Worm (Caenorhabditis elegans) whole organism, mixed stage, embryonic: ENCODE results near the gene ecps-2.

Experiments used
- M03D4.4 ChIP-seq: sonication (generic microtip); optimal IDR thresholded peaks from 2 replicates; lab custom pipeline; 2017; ENCODE audit warnings: mild to moderate bottlenecking, missing genetic modification characterization, missing compliant biosample characterization
- bed-3 ChIP-seq: fragments of 200-800 bp; sonication (Bioruptor generic); optimal IDR thresholded peaks from 3 replicates; lab custom pipeline; 2018; ENCODE audit warnings: mild to moderate bottlenecking, missing genetic modification characterization, moderate library complexity, missing compliant biosample characterization
- blmp-1 ChIP-seq: fragments of 150-350 bp; optimal IDR thresholded peaks from 2 replicates; lab custom pipeline; 2014; ENCODE audit warnings: missing biosample characterization, missing genetic modification characterization
- ceh-39 ChIP-seq: fragments of 150-350 bp; optimal IDR thresholded peaks from 2 replicates; lab custom pipeline; 2014; ENCODE audit warnings: missing biosample characterization, missing genetic modification characterization
- ceh-43 ChIP-seq: fragments of 200-800 bp; sonication (Bioruptor generic); optimal IDR thresholded peaks from 2 replicates; lab custom pipeline; 2018; ENCODE audit warnings: mild to moderate bottlenecking, missing genetic modification characterization, moderate library complexity, missing compliant biosample characterization
- ceh-83 ChIP-seq: fragments of 200-800 bp; sonication (Bioruptor generic); optimal IDR thresholded peaks from 2 replicates; lab custom pipeline; 2018; ENCODE audit warnings: mild to moderate bottlenecking, missing genetic modification characterization, missing compliant biosample characterization
- ces-1 ChIP-seq: fragments of 150-350 bp; optimal IDR thresholded peaks from 2 replicates; lab custom pipeline; 2014; ENCODE audit warnings: missing biosample characterization, missing genetic modification reagents, missing genetic modification characterization
- cnd-1 ChIP-seq: fragments of 200-800 bp; sonication (Bioruptor generic); optimal IDR thresholded peaks from 2 replicates; lab custom pipeline; 2018; ENCODE audit warnings: mild to moderate bottlenecking, missing genetic modification characterization, missing compliant biosample characterization
- drap-1 ChIP-seq: fragments of 200-800 bp; sonication (Bioruptor generic); optimal IDR thresholded peaks from 3 replicates; lab custom pipeline; 2018; ENCODE audit warnings: mild to moderate bottlenecking, missing genetic modification characterization, missing compliant biosample characterization
- elt-1 ChIP-seq: sonication (generic microtip); optimal IDR thresholded peaks from 2 replicates; lab custom pipeline; 2017; ENCODE audit warnings: missing genetic modification characterization, mild to moderate bottlenecking, missing compliant biosample characterization, antibody characterized with exemption, moderate library complexity, borderline replicate concordance; ENCODE audit not compliant: insufficient read depth
- elt-3 ChIP-seq: fragments of 150-350 bp; optimal IDR thresholded peaks from 2 replicates; lab custom pipeline; 2014; ENCODE audit warnings: missing biosample characterization, missing genetic modification characterization
- flh-1 ChIP-seq: fragments of 200-800 bp; sonication (Bioruptor generic); optimal IDR thresholded peaks from 2 replicates; lab custom pipeline; 2018; ENCODE audit warnings: mild to moderate bottlenecking, missing genetic modification characterization, moderate library complexity, missing compliant biosample characterization
- ham-2 ChIP-seq: fragments of 200-800 bp; sonication (Bioruptor generic); optimal IDR thresholded peaks from 2 replicates; lab custom pipeline; 2018; ENCODE audit warnings: mild to moderate bottlenecking, missing genetic modification characterization, missing compliant biosample characterization
- hlh-1 ChIP-seq: fragments of 150-350 bp; optimal IDR thresholded peaks from 2 replicates; lab custom pipeline; 2014; ENCODE audit warnings: missing biosample characterization, missing genetic modification reagents, missing genetic modification characterization
- lin-13 ChIP-seq: fragments of 150-350 bp; optimal IDR thresholded peaks from 2 replicates; lab custom pipeline; 2014; ENCODE audit warnings: missing biosample characterization, missing genetic modification characterization
- lin-32 ChIP-seq: fragments of 200-800 bp; sonication (Bioruptor generic); optimal IDR thresholded peaks from 2 replicates; lab custom pipeline; 2018; ENCODE audit warnings: mild to moderate bottlenecking, missing genetic modification characterization, missing compliant biosample characterization
- lsy-2 ChIP-seq: fragments of 150-350 bp; optimal IDR thresholded peaks from 2 replicates; lab custom pipeline; 2014; ENCODE audit warnings: missing biosample characterization, missing genetic modification characterization
- mab-5 ChIP-seq: fragments of 150-350 bp; optimal IDR thresholded peaks from 2 replicates; lab custom pipeline; 2014; ENCODE audit warnings: missing biosample characterization, missing genetic modification characterization
- mep-1 ChIP-seq: fragments of 150-350 bp; optimal IDR thresholded peaks from 2 replicates; lab custom pipeline; 2017; ENCODE audit warnings: missing biosample characterization, missing genetic modification reagents, missing genetic modification characterization, inconsistent platforms
- mls-2 ChIP-seq: sonication (generic microtip); optimal IDR thresholded peaks from 2 replicates; lab custom pipeline; 2016; ENCODE audit warnings: mild to moderate bottlenecking, missing genetic modification characterization, moderate library complexity, missing compliant biosample characterization
- nhr-12 ChIP-seq: fragments of 150-350 bp; optimal IDR thresholded peaks from 2 replicates; lab custom pipeline; 2014; ENCODE audit warnings: missing biosample characterization, missing genetic modification characterization
- nhr-2 ChIP-seq: fragments of 150-350 bp; optimal IDR thresholded peaks from 2 replicates; lab custom pipeline; 2014; ENCODE audit warnings: missing biosample characterization, missing genetic modification characterization
- nhr-237 ChIP-seq: fragments of 150-350 bp; optimal IDR thresholded peaks from 2 replicates; lab custom pipeline; 2014; ENCODE audit warnings: missing biosample characterization, missing genetic modification characterization
- nhr-28 ChIP-seq: fragments of 150-350 bp; optimal IDR thresholded peaks from 2 replicates; lab custom pipeline; 2014; ENCODE audit warnings: missing biosample characterization, missing genetic modification characterization
- nhr-76 ChIP-seq: sonication (generic microtip); optimal IDR thresholded peaks from 2 replicates; lab custom pipeline; 2017; ENCODE audit warnings: missing biosample characterization, missing genetic modification characterization
- pha-4 ChIP-seq: fragments of 150-350 bp; optimal IDR thresholded peaks from 2 replicates; lab custom pipeline; 2018; ENCODE audit warnings: missing biosample characterization, missing genetic modification reagents, missing genetic modification characterization
- sem-2 ChIP-seq: fragments of 200-800 bp; sonication (Bioruptor generic); optimal IDR thresholded peaks from 2 replicates; lab custom pipeline; 2018; ENCODE audit warnings: mild to moderate bottlenecking, missing genetic modification characterization, missing compliant biosample characterization
- snpc-4 ChIP-seq: fragments of 150-350 bp; optimal IDR thresholded peaks from 2 replicates; lab custom pipeline; 2014; ENCODE audit warnings: missing biosample characterization, missing genetic modification characterization
- sptf-1 ChIP-seq: sonication (generic microtip); optimal IDR thresholded peaks from 2 replicates; lab custom pipeline; 2017; ENCODE audit warnings: mild to moderate bottlenecking, missing genetic modification characterization, moderate library complexity, missing compliant biosample characterization
- tbx-8 ChIP-seq: fragments of 200-800 bp; sonication (Bioruptor generic); optimal IDR thresholded peaks from 2 replicates; lab custom pipeline; 2018; ENCODE audit warnings: mild to moderate bottlenecking, missing genetic modification characterization, moderate library complexity, missing compliant biosample characterization
- unc-120 ChIP-seq: sonication (generic microtip); optimal IDR thresholded peaks from 2 replicates; lab custom pipeline; 2017; ENCODE audit warnings: missing genetic modification characterization, missing compliant biosample characterization; ENCODE audit not compliant: poor library complexity, severe bottlenecking
- unc-39 ChIP-seq: fragments of 150-350 bp; optimal IDR thresholded peaks from 2 replicates; lab custom pipeline; 2014; ENCODE audit warnings: missing biosample characterization, missing genetic modification characterization
- unc-62 ChIP-seq: fragments of 150-350 bp; optimal IDR thresholded peaks from 2 replicates; lab custom pipeline; 2014; ENCODE audit warnings: missing biosample characterization, missing genetic modification reagents, missing genetic modification characterization
- zip-8 ChIP-seq: fragments of 150-350 bp; optimal IDR thresholded peaks from 2 replicates; lab custom pipeline; 2014; ENCODE audit warnings: missing biosample characterization, missing genetic modification characterization
- ztf-11 ChIP-seq: fragments of 150-350 bp; optimal IDR thresholded peaks from 2 replicates; lab custom pipeline; 2014; ENCODE audit warnings: missing biosample characterization, missing genetic modification characterization

Gene ecps-2

DNA sequence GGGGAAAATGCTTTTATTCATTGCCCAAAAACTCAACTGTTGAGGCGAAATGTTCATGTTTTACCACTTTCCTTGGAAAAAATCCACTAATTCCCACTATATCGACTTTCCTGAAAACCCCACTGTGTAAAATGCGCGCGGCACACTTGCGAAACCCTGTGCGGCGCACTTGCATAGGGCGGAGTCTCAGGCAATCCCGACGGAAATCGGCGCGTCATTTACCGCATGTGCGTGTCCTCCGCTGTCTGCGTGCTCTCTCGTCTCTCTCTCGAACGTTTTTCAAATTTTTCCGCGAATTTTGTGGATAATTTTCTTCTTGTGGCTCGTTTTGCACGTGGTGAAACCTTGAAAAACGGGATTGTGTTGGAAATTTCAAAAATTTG is 18.3 kb downstream of the ecps-2 start, which contains the start of gene atx-2:
TSS of gene atx-2 (plus strand) at position 226 of the 383 bp plus-strand sequence.
- TF ChIP-seq unc-62 (GFP tag; lab: Kevin White, UChicago) (peak; percentile 81), zip-8 (no peak), flh-1 (peak; percentile 93), nhr-237 (tag; lab: Kevin White, UChicago) (peak; percentile 66), lin-13 (tag; lab: Kevin White, UChicago) (peak; percentile 95), nhr-76 (tag; lab: Kevin White, UChicago) (peak; percentile 98), blmp-1 (tag; lab: Kevin White, UChicago) (peak; percentile 91), ztf-11 (tag; lab: Kevin White, UChicago) (peak; percentile 100), lin-32 (GFP tag; lab: Kevin White, UChicago) (peak; percentile 97), unc-120 (tag; lab: Kevin White, UChicago) (peak; percentile 98), snpc-4 (tag; lab: Kevin White, UChicago) (no peak), tbx-8 (GFP tag; lab: Kevin White, UChicago) (peak; percentile 90), sptf-1 (tag; lab: Kevin White, UChicago) (peak; percentile 99), drap-1 (GFP tag; lab: Kevin White, UChicago) (peak; percentile 99), lsy-2 (tag; lab: Kevin White, UChicago) (peak; percentile 68), ceh-83 (peak; percentile 93), ces-1 (GFP tag; lab: Kevin White, UChicago) (peak; percentile 34), mep-1 (peak; percentile 76), mab-5 (tag; lab: Kevin White, UChicago) (peak; percentile 62), elt-1 (tag; lab: Kevin White, UChicago) (peak; percentile 92), nhr-12 (tag; lab: Kevin White, UChicago) (peak; percentile 100), mls-2 (tag; lab: Kevin White, UChicago) (peak; percentile 100), nhr-2 (tag; lab: Kevin White, UChicago) (no peak), bed-3 (GFP tag; lab: Kevin White, UChicago) (peak; percentile 96), elt-3 (tag; lab: Kevin White, UChicago) (peak; percentile 80), ceh-43 (GFP tag; lab: Kevin White, UChicago) (peak; percentile 97), nhr-28 (tag; lab: Kevin White, UChicago) (peak; percentile 74), unc-39 (tag; lab: Kevin White, UChicago) (peak; percentile 100), ceh-39 (peak; percentile 54), cnd-1 (tag; lab: Kevin White, UChicago) (peak; percentile 98), sem-2 (GFP tag; lab: Kevin White, UChicago) (peak; percentile 95), M03D4.4 (tag; lab: Kevin White, UChicago) (peak; percentile 98), pha-4 (tag; lab: Kevin White, UChicago) (peak; percentile 91), hlh-1 (peak; percentile 92), ham-2 (GFP tag; lab: Kevin White, UChicago) (peak; percentile 96)

DNA sequence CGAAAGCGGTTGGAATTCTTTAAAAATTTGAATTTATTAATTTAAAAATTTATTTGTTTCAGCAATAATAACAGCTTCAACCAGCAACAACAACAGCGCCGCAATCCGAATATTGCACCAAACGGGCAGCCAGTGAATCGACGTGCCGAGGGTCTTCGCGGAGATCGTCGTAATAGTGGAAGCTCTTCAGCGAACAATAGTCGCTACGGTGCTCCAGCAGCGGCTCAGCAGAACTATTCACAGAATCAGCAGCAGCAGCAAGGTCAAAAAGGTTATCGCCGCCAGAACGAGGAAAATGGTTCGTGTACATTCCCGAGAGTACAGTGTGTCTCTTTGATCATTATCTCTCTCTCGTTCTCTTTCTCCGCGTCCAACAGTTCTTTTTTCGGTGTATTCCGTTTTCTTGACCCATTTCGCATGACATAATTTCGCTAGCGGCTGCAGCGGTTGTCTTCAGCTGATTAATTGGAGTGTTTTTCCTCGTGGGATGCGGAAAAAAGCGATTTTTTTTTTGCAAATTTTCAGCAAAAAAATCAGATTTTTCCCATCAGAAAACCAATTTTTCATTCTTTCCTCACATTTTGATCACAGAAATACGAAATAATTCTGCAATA is 20.2 kb downstream of the ecps-2 start:
- no peak for TF ChIP-seq snpc-4 (tag; lab: Kevin White, UChicago)
- TF ChIP-seq ceh-83: no peak
- TF ChIP-seq nhr-237 (tag; lab: Kevin White, UChicago): no peak
- no peak for TF ChIP-seq nhr-28 (tag; lab: Kevin White, UChicago)
- TF ChIP-seq lin-13 (tag; lab: Kevin White, UChicago): no peak
- no peak for TF ChIP-seq lsy-2 (tag; lab: Kevin White, UChicago)
- TF ChIP-seq blmp-1 (tag; lab: Kevin White, UChicago): no peak
- TF ChIP-seq mls-2 (tag; lab: Kevin White, UChicago): no peak
- TF ChIP-seq ces-1 (GFP tag; lab: Kevin White, UChicago): no peak
- TF ChIP-seq ham-2 (GFP tag; lab: Kevin White, UChicago): no peak

DNA sequence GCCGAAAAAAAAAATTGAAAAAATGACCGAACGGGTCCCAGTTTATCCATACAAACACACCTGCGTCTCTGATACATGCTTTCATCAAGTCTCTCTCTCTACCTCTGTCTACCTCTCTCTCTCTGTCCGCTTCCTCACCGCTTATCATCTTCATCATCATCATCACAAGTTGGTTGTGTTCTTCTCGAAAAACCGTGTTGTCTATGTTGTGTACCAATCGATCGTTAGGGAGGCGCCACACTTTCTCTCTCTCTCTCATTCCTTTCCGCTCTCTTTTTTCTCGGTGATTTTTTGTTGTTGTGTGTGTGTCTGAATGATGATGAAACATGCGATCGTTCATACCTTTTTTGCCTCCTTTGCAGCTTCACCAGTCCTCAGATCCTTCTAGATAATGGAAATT is 20.8 kb downstream of the ecps-2 start:
- TF ChIP-seq nhr-237 (tag; lab: Kevin White, UChicago) (no peak), ham-2 (GFP tag; lab: Kevin White, UChicago) (peak; percentile 6), lsy-2 (tag; lab: Kevin White, UChicago) (no peak)
- TF ChIP-seq, all 35 proteins: peak for 1
